Worm (Caenorhabditis elegans) whole organism, late embryonic: ENCODE results near the gene F13B12.7.
A peak's percentile ranks its signal among the peaks of the same experiment; 100 is the strongest.

Experiments
- K02D7.2 ChIP-seq: sonication (generic microtip); optimal IDR thresholded peaks from 2 replicates; lab custom pipeline; 2017; ENCODE audit warnings: mild to moderate bottlenecking, missing genetic modification characterization, missing compliant biosample characterization
- T23F11.4 ChIP-seq: fragments of 200-800 bp; sonication (Bioruptor generic); optimal IDR thresholded peaks from 2 replicates; lab custom pipeline; 2018; ENCODE audit warnings: mild to moderate bottlenecking, missing genetic modification characterization, missing compliant biosample characterization
- ceh-14 ChIP-seq: sonication (generic microtip); optimal IDR thresholded peaks from 2 replicates; lab custom pipeline; 2016; ENCODE audit warnings: missing genotype, missing genetic modification characterization, missing compliant biosample characterization
- ceh-18 ChIP-seq: sonication (generic microtip); optimal IDR thresholded peaks from 2 replicates; lab custom pipeline; 2016; ENCODE audit warnings: missing genetic modification characterization, missing compliant biosample characterization
- ceh-22 ChIP-seq: sonication (generic microtip); optimal IDR thresholded peaks from 2 replicates; lab custom pipeline; 2017; ENCODE audit warnings: missing biosample characterization, missing genetic modification characterization
- ceh-48 ChIP-seq: sonication (generic microtip); optimal IDR thresholded peaks from 2 replicates; lab custom pipeline; 2016; ENCODE audit warnings: missing genetic modification characterization, inconsistent platforms, missing compliant biosample characterization
- ceh-6 ChIP-seq: fragments of 200-800 bp; sonication (Bioruptor generic); optimal IDR thresholded peaks from 2 replicates; lab custom pipeline; 2018; ENCODE audit warnings: mild to moderate bottlenecking, missing genetic modification characterization, missing compliant biosample characterization
- ceh-9 ChIP-seq: sonication (generic microtip); optimal IDR thresholded peaks from 2 replicates; lab custom pipeline; 2016; ENCODE audit warnings: mild to moderate bottlenecking, missing genetic modification characterization, inconsistent platforms, missing compliant biosample characterization
- che-1 ChIP-seq: sonication (generic microtip); optimal IDR thresholded peaks from 2 replicates; lab custom pipeline; 2016; ENCODE audit warnings: mild to moderate bottlenecking, missing genetic modification characterization, missing compliant biosample characterization
- dmd-4 ChIP-seq: sonication (generic microtip); optimal IDR thresholded peaks from 2 replicates; lab custom pipeline; 2016; ENCODE audit warnings: borderline replicate concordance, missing genetic modification characterization, missing compliant biosample characterization
- elt-2 ChIP-seq: sonication (generic microtip); optimal IDR thresholded peaks from 2 replicates; lab custom pipeline; 2016; ENCODE audit warnings: missing genetic modification reagents, missing genetic modification characterization, missing compliant biosample characterization
- elt-4 ChIP-seq: sonication (generic microtip); optimal IDR thresholded peaks from 2 replicates; lab custom pipeline; 2016; ENCODE audit warnings: missing genetic modification characterization, missing compliant biosample characterization
- ets-4 ChIP-seq: sonication (generic microtip); optimal IDR thresholded peaks from 2 replicates; lab custom pipeline; 2016; ENCODE audit warnings: missing genetic modification characterization, missing compliant biosample characterization
- eyg-1 ChIP-seq: sonication (generic microtip); optimal IDR thresholded peaks from 2 replicates; lab custom pipeline; 2016; ENCODE audit warnings: missing genotype, missing genetic modification characterization, missing compliant biosample characterization
- fkh-6 ChIP-seq: sonication (generic microtip); optimal IDR thresholded peaks from 2 replicates; lab custom pipeline; 2016; ENCODE audit warnings: missing genetic modification characterization, missing compliant biosample characterization
- gmeb-2 ChIP-seq: sonication (generic microtip); optimal IDR thresholded peaks from 2 replicates; lab custom pipeline; 2016; ENCODE audit warnings: missing genetic modification characterization, inconsistent platforms, missing compliant biosample characterization
- hlh-6 ChIP-seq: sonication (generic microtip); optimal IDR thresholded peaks from 2 replicates; lab custom pipeline; 2016; ENCODE audit warnings: missing genotype, missing genetic modification characterization, missing compliant biosample characterization
- lim-6 ChIP-seq: sonication (generic microtip); optimal IDR thresholded peaks from 2 replicates; lab custom pipeline; 2016; ENCODE audit warnings: missing genetic modification characterization, missing compliant biosample characterization
- madf-2 ChIP-seq: sonication (generic microtip); optimal IDR thresholded peaks from 2 replicates; lab custom pipeline; 2017; ENCODE audit warnings: missing genetic modification characterization, missing compliant biosample characterization
- nhr-232 ChIP-seq: sonication (generic microtip); optimal IDR thresholded peaks from 2 replicates; lab custom pipeline; 2016; ENCODE audit warnings: missing genetic modification characterization, missing compliant biosample characterization
- npax-4 ChIP-seq: sonication (generic microtip); optimal IDR thresholded peaks from 2 replicates; lab custom pipeline; 2016; ENCODE audit warnings: missing genetic modification characterization, missing compliant biosample characterization
- pag-3 ChIP-seq: sonication (generic microtip); optimal IDR thresholded peaks from 2 replicates; lab custom pipeline; 2016; ENCODE audit warnings: missing compliant biosample characterization, missing genetic modification characterization, borderline replicate concordance
- pax-1 ChIP-seq: fragments of 150-350 bp; optimal IDR thresholded peaks from 2 replicates; lab custom pipeline; 2014; ENCODE audit warnings: missing biosample characterization, missing genetic modification characterization
- pqm-1 ChIP-seq: sonication (generic microtip); optimal IDR thresholded peaks from 2 replicates; lab custom pipeline; 2016; ENCODE audit warnings: missing genetic modification characterization, missing compliant biosample characterization
- ref-2 ChIP-seq: sonication (generic microtip); optimal IDR thresholded peaks from 2 replicates; lab custom pipeline; 2016; ENCODE audit warnings: missing genetic modification characterization, missing compliant biosample characterization
- rnt-1 ChIP-seq: sonication (generic microtip); optimal IDR thresholded peaks from 2 replicates; lab custom pipeline; 2016; ENCODE audit warnings: missing genetic modification characterization, missing compliant biosample characterization
- sdc-2 ChIP-seq: sonication (generic microtip); optimal IDR thresholded peaks from 2 replicates; lab custom pipeline; 2016; ENCODE audit warnings: missing genotype, missing genetic modification characterization, missing compliant biosample characterization
- sox-2 ChIP-seq: fragments of 200-800 bp; sonication (Bioruptor generic); IDR thresholded peaks from 2 replicates; pipeline ENCODE4 v1.3.6; 2022; ENCODE audit warnings: missing genetic modification reagents, missing genetic modification characterization, missing compliant biosample characterization
- sox-4 ChIP-seq: sonication (generic microtip); optimal IDR thresholded peaks from 2 replicates; lab custom pipeline; 2017; ENCODE audit warnings: mild to moderate bottlenecking, missing genetic modification characterization, inconsistent platforms, missing compliant biosample characterization
- syd-9 ChIP-seq: sonication (generic microtip); optimal IDR thresholded peaks from 2 replicates; lab custom pipeline; 2016; ENCODE audit warnings: mild to moderate bottlenecking, missing genetic modification characterization, moderate library complexity, missing compliant biosample characterization
- unc-55 ChIP-seq: sonication (generic microtip); optimal IDR thresholded peaks from 2 replicates; lab custom pipeline; 2017; ENCODE audit warnings: missing biosample characterization, missing genetic modification reagents, missing genetic modification characterization

The F13B12.7 gene

DNA sequence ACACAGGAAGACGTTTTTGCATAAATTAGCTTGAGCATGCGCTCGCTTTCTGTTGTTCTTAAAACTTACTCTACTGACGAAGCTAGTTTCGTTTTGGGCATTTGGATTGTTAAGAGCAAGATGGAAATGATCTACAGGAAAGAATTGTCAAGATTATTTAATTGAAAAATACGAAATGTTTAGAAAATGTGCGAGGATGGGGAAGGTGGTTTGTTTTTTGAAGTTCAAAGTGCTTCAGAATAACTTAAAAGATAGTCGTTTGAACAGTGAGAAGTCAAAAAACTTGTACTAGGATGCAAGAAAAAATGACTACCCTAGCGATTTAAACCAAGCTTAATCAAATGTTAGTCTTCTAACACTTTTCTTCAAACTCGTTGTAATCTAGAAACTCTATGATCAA lies 13.5 kb downstream of the F13B12.7 start, which contains the start of gene srb-17:
TSS of gene srb-17 (minus strand) at position 101 of the 400 bp plus-strand sequence.
- no peak for TF ChIP-seq pqm-1 (tag; lab: Kevin White, UChicago)
- no peak for TF ChIP-seq madf-2 (tag; lab: Kevin White, UChicago)
- TF ChIP-seq hlh-6 (tag; lab: Kevin White, UChicago) = no peak
- TF ChIP-seq ets-4 (tag; lab: Kevin White, UChicago) = no peak
- TF ChIP-seq lim-6 = no peak
- TF ChIP-seq che-1 (tag; lab: Kevin White, UChicago) = no peak
- TF ChIP-seq nhr-232 = no peak
- TF ChIP-seq fkh-6 (tag; lab: Kevin White, UChicago) = no peak
- no peak for TF ChIP-seq ceh-14 (tag; lab: Kevin White, UChicago)
- TF ChIP-seq, all 69 proteins: peak for 0

DNA sequence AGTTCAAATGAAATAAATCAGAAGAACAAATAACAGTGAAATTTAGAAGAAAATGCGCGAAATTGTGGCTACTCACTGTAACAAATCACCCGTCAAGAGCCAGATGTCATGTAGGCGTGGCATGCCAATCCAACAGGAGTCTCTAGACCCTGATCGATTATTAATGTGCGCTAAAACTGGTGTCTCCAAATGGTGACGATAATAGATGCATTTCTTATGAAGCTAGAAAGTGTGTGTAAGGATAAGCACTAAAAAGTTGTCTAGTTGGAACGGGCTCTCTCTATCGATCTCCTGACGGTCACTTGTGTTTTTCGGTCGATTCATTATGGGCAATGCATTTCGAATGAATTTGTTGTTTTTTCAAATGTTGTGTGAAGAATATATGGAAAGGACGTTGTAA lies 18.2 kb downstream of the F13B12.7 start, which contains the start of gene mec-3:
TSS of gene mec-3 (minus strand) at position 101 of the 400 bp plus-strand sequence.
- no peak for TF ChIP-seq K02D7.2
- no peak for TF ChIP-seq ceh-14 (tag; lab: Kevin White, UChicago)
- no peak for TF ChIP-seq gmeb-2 (tag; lab: Kevin White, UChicago)
- no peak for TF ChIP-seq pqm-1 (tag; lab: Kevin White, UChicago)
- no peak for TF ChIP-seq sox-2 (GFP tag; lab: Robert Waterston, UW)
- no peak for TF ChIP-seq lim-6
- TF ChIP-seq, all 69 proteins: peak for 0

DNA sequence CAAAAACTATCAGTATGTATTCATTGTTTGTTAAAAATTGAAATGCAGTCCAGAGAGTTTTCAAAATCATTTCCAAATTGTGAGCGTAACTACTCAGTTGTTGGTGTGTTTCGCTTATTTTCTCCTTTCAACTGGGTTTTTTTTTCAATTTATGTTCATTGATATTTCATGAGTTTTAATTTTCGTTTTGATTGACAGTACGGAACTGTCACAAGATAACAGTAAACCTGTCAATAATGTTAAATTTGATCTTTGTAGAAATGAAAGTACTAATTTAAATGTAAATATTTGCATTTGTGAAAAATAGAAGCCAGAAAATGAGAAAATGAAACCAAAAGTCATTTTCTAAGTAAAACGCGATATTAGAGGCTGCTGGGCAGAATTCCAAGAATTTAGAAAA lies 19.0 kb downstream of the F13B12.7 start:
- TF ChIP-seq sdc-2 (tag; lab: Kevin White, UChicago) = no peak
- TF ChIP-seq pag-3 (tag; lab: Kevin White, UChicago) = no peak
- TF ChIP-seq sox-4 (tag; lab: Kevin White, UChicago) = no peak
- no peak for TF ChIP-seq syd-9 (tag; lab: Kevin White, UChicago)
- TF ChIP-seq elt-2 = no peak
- no peak for TF ChIP-seq ceh-9 (tag; lab: Kevin White, UChicago)
- no peak for TF ChIP-seq pqm-1 (tag; lab: Kevin White, UChicago)

DNA sequence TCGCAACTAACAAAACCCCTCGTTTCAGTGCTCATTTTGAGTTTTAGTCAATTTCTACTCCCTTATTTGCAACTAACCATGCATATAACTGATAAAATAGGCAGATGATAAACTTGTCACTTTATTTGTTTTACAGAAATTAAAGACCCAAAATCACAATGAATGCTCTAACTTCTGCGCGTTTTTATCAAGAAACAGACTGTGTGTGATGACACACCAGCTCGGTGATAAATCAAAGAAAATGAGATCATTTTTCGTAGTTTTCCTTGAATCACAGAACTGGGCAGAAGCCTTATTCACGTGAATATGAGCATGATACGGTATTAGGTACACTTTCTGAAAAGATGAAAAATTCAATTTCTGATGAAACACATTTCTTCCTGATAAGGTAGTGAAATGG lies 19.5 kb downstream of the F13B12.7 start:
- peak; percentile 42 for TF ChIP-seq elt-2
- TF ChIP-seq eyg-1 (tag; lab: Kevin White, UChicago) = no peak

- TF ChIP-seq elt-2 (peak; percentile 5), elt-4 (no peak)
Measured at ce11 chrIV:10463987-10464638, 20.5 kb downstream of the F13B12.7 start, which contains the start of gene ugt-43. TSS of gene ugt-43 (plus strand) at chrIV:10464588.

ce11 chrIV:10465764-10466163 lies 22.2 kb downstream of the F13B12.7 start:
- TF ChIP-seq ceh-14 (tag; lab: Kevin White, UChicago) (no peak), elt-2 (no peak), ceh-48 (tag; lab: Kevin White, UChicago) (no peak), dmd-4 (no peak), sox-2 (GFP tag; lab: Robert Waterston, UW) (no peak), nhr-232 (no peak), pax-1 (tag; lab: Kevin White, UChicago) (no peak), lim-6 (no peak), npax-4 (tag; lab: Kevin White, UChicago) (no peak), ceh-9 (tag; lab: Kevin White, UChicago) (no peak)

DNA sequence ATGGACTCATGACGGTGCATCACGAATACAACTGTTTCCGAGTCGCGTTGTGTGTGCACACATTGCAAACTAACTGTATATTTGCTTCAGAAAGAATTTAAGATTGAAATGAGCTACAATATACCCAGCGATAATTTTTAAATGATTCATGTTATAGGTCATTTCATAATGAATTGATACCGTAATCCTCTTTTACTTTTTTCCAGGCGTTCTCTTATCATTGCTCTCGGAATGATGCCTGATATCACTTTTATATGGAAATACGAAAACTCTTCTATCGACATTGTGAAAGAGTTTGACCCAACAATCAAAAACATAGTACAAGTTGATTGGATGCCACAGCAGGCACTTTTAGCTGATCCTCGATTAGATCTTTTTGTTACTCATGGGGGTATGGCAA lies 22.8 kb downstream of the F13B12.7 start:
- no peak for TF ChIP-seq ceh-6 (GFP tag; lab: Kevin White, UChicago)
- no peak for TF ChIP-seq rnt-1
- no peak for TF ChIP-seq ref-2 (tag; lab: Kevin White, UChicago)
- no peak for TF ChIP-seq ceh-48 (tag; lab: Kevin White, UChicago)
- TF ChIP-seq ceh-22 (tag; lab: Kevin White, UChicago) = no peak
- no peak for TF ChIP-seq ceh-18 (tag; lab: Kevin White, UChicago)
- TF ChIP-seq unc-55 = no peak
- no peak for TF ChIP-seq T23F11.4
- no peak for TF ChIP-seq K02D7.2
